Worm (Caenorhabditis elegans) whole organism, midembryonic: ENCODE results near the gene F46C5.2.

Experiments used
- T22C8.4 ChIP-seq: fragments of 200-800 bp; sonication (Bioruptor generic); IDR thresholded peaks from 2 replicates; pipeline ENCODE4 v1.3.6; 2022; ENCODE audit warnings: missing genetic modification characterization, missing compliant biosample characterization
- cog-1 ChIP-seq: sonication (generic microtip); optimal IDR thresholded peaks from 2 replicates; lab custom pipeline; 2016; ENCODE audit warnings: missing genetic modification characterization, missing compliant biosample characterization
- flt-1 ChIP-seq: fragments of 200-800 bp; sonication (Bioruptor generic); IDR thresholded peaks from 2 replicates; pipeline ENCODE4 v1.3.6; 2022; ENCODE audit warnings: missing genetic modification characterization, missing compliant biosample characterization
- klf-2 ChIP-seq: fragments of 200-800 bp; sonication (Bioruptor generic); conservative IDR thresholded peaks from 2 replicates; pipeline ENCODE4 v1.3.6; 2022; ENCODE audit warnings: missing genetic modification reagents, missing genetic modification characterization, missing compliant biosample characterization
- med-1 ChIP-seq: sonication (generic microtip); optimal IDR thresholded peaks from 2 replicates; lab custom pipeline; 2017; ENCODE audit warnings: missing genetic modification characterization, mild to moderate bottlenecking, missing compliant biosample characterization, antibody characterized with exemption, missing genetic modification reagents; ENCODE audit not compliant: insufficient read depth
- tab-1 ChIP-seq: fragments of 200-800 bp; sonication (Bioruptor generic); IDR thresholded peaks from 2 replicates; pipeline ENCODE4 v1.3.6; 2022; ENCODE audit warnings: missing genetic modification characterization, missing compliant biosample characterization

DNA sequence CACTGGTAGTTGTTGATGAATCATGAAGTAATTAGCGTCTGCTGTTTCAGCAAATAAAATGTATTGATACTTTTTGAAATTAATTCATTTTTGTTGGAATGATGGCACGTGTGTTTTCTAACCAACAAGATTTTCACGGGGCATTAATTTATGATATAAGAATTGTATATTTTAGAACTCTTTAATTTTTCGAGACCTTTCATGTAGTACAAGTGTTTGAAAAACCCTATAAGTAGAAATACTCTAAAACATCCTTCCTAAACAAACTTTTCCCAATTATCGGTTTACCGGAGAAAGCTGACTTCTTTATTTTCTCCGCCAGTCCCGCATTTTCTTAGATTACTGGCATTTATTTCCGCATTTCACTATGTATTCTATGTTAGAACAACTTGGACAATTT lies 30.5 kb upstream of the F46C5.2 start, which contains the start of gene snb-6:
- TF ChIP-seq tab-1 (GFP tag; lab: Robert Waterston, UW) (no peak), flt-1 (GFP tag; lab: Robert Waterston, UW) (no peak), med-1 (GFP tag; lab: Kevin White, UChicago) (no peak), T22C8.4 (no peak), klf-2 (GFP tag; lab: Robert Waterston, UW) (no peak), cog-1 (tag; lab: Kevin White, UChicago) (no peak)
